Fruit fly (Drosophila melanogaster): ENCODE data around the gene CG42245.

DNA sequence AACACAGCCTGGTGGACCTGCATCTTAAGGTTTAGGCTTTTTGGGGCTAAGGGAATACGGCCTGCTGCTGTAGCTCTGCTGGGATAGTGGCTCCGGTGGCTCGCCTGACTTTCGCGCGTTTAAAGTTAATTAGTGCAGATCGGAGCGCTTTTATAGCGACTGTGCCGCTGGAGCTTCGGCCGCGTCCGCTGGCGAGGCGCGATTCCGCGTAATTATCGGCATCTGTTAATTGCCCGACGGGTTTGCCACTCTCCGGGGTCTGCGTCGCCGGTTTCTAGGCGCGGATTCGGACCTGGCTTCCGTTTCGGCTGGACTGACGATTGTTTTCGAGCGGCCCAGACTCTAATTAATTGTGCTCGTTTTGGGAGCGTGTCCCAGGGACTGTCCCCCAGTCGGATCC is 11.8 kb downstream of the CG42245 start, which contains the start of gene CG14949:
- TF ChIP-seq CTCF (optimal IDR thresholded peaks at IDR 0.05) (no peak), CG8478 (optimal IDR thresholded peaks at IDR 0.05) (no peak)
